Fruit fly (Drosophila melanogaster): ENCODE data around the gene spas.

spas gene

DNA sequence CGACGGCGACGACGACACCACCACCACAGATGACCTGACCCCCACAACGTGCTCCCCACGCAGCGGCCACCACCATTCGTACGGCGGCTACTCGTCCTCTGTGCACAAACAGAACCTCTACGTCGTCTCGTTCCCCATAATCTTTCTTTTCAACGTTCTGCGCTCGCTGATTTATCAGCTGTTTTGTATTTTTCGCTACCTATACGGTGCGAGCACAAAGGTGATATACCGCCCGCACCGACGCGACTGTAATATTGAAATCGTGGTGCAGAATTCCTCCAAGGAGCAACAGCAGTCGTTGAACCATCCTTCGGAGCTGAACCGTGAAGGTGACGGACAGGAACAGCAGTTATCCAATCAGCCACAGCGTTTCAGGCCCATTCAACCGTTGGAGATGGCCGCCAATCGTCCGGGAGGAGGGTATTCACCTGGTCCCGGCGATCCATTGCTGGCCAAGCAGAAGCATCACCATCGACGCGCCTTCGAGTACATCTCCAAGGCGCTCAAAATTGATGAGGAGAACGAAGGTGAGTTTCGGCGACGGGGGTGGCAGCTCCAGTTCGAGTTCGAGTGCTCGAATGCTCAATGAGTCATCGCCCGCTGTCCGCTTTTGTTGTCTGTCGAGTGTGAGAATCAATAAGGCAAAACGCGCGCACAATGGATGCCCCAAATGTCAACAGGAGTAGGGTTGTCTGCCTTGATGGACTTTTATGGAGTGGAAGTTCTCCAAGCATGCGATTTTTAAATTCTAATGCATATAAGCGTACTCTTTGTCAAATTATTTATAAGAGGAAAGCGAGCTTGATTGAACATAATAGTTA, 931 bp downstream of the spas start, which contains the start of gene Miro:
Miro (minus strand) TSS at position 112 of the 821 bp plus-strand sequence.
- TF ChIP-seq CG32264 (GFP tag; optimal IDR thresholded peaks at IDR 0.05) (no peak), brk (GFP tag; optimal IDR thresholded peaks at IDR 0.05) (no peak), fru (GFP tag; optimal IDR thresholded peaks at IDR 0.05) (peak; percentile 25), sv (GFP tag; optimal IDR thresholded peaks at IDR 0.05) (no peak), ey (GFP tag; optimal IDR thresholded peaks at IDR 0.05) (peak; percentile 8), OdsH (GFP tag; optimal IDR thresholded peaks at IDR 0.05) (peak; percentile 68), Dif (GFP tag; optimal IDR thresholded peaks at IDR 0.05; ENCODE audit: partially characterized antibody) (no peak), pan (optimal IDR thresholded peaks at IDR 0.05) (no peak), foxo (GFP tag; optimal IDR thresholded peaks at IDR 0.05) (peak in 1 of 2 experiments; percentile 46), Hr83 (GFP tag; optimal IDR thresholded peaks at IDR 0.05; ENCODE audit: poor library complexity, severe bottlenecking) (peak; percentile 96), Mio (GFP tag; optimal IDR thresholded peaks at IDR 0.05) (no peak), GATAd (GFP tag; optimal IDR thresholded peaks at IDR 0.05) (no peak), Jra (GFP tag; optimal IDR thresholded peaks at IDR 0.05) (peak; percentile 87), Hr78 (GFP tag; optimal IDR thresholded peaks at IDR 0.05) (no peak), Myc (optimal IDR thresholded peaks at IDR 0.05) (no peak), lola (GFP tag; optimal IDR thresholded peaks at IDR 0.05) (no peak), woc (GFP tag; optimal IDR thresholded peaks at IDR 0.05) (no peak), dl (GFP tag; optimal IDR thresholded peaks at IDR 0.05; ENCODE audit: insufficient read depth in 1 of 2, partially characterized antibody in 2 of 2) (no peak), psq (GFP tag; optimal IDR thresholded peaks at IDR 0.05) (peak; percentile 39), dmrt93B (GFP tag; optimal IDR thresholded peaks at IDR 0.05) (no peak), Abd-B (GFP tag; optimal IDR thresholded peaks at IDR 0.05) (no peak), CG9705 (GFP tag; optimal IDR thresholded peaks at IDR 0.05) (no peak), Sp1 (GFP tag; optimal IDR thresholded peaks at IDR 0.05) (peak; percentile 36), dsf (GFP tag; optimal IDR thresholded peaks at IDR 0.05; ENCODE audit: borderline replicate concordance) (no peak), CrebA (GFP tag; optimal IDR thresholded peaks at IDR 0.05; ENCODE audit: borderline replicate concordance) (no peak), Dfd (GFP tag; optimal IDR thresholded peaks at IDR 0.05) (no peak), Rel (GFP tag; optimal IDR thresholded peaks at IDR 0.05) (no peak), Rel (tag; optimal IDR thresholded peaks at IDR 0.05) (no peak), Vsx2 (GFP tag; optimal IDR thresholded peaks at IDR 0.05; ENCODE audit: partially characterized antibody) (no peak), Hnf4 (GFP tag; optimal IDR thresholded peaks at IDR 0.05) (peak; percentile 70), N (GFP tag; optimal IDR thresholded peaks at IDR 0.05) (no peak), jim (GFP tag; optimal IDR thresholded peaks at IDR 0.05) (peak; percentile 73), usp (GFP tag; optimal IDR thresholded peaks at IDR 0.05) (no peak), rgr (GFP tag; optimal IDR thresholded peaks at IDR 0.05) (peak; percentile 72), sage (GFP tag; optimal IDR thresholded peaks at IDR 0.05) (no peak), h (GFP tag; optimal IDR thresholded peaks at IDR 0.05) (peak; percentile 66), tai (GFP tag; optimal IDR thresholded peaks at IDR 0.05) (no peak), br (GFP tag; optimal IDR thresholded peaks at IDR 0.05) (peak; percentile 70), HLH106 (tag; optimal IDR thresholded peaks at IDR 0.05) (no peak)

DNA sequence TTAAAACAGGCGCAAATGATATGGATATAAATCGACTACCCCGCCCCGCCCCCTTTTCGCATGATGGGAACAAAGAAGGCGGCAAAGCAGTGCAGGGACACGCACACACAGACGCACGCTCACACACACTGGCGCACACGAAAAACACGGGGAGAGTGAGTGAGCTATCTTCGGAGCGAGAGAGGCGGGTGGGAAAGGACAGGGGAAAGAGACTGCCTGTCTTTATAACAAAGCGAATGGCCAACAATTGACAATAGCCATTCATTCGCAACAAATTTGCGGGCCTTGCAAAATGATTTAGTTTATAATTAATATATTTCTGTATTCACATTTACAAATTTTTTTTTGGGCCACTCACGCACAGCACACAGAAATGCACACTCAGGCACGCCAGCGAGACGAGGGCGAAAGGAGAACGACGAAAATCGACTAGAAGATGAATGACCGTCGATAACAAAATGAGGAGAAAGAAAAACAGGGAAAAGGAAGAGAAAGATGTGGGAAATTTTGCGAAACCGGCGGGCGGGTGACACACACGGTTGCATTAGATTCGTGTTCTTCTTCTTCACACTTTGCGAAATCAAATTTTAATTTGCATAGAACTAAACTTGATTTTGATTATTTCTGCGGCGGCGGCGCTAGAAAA, 8.7 kb downstream of the spas start:
- TF ChIP-seq Dif (GFP tag; optimal IDR thresholded peaks at IDR 0.05; ENCODE audit: partially characterized antibody) (peak; percentile 77), OdsH (GFP tag; optimal IDR thresholded peaks at IDR 0.05) (no peak), Rel (GFP tag; optimal IDR thresholded peaks at IDR 0.05) (peak; percentile 41), Rel (tag; optimal IDR thresholded peaks at IDR 0.05) (peak; percentile 26), jim (GFP tag; optimal IDR thresholded peaks at IDR 0.05) (no peak), CG32264 (GFP tag; optimal IDR thresholded peaks at IDR 0.05) (peak; percentile 24), Hr83 (GFP tag; optimal IDR thresholded peaks at IDR 0.05; ENCODE audit: poor library complexity, severe bottlenecking) (peak; percentile 64), tai (GFP tag; optimal IDR thresholded peaks at IDR 0.05) (no peak), sage (GFP tag; optimal IDR thresholded peaks at IDR 0.05) (peak; percentile 6), Dfd (GFP tag; optimal IDR thresholded peaks at IDR 0.05) (no peak), Mio (GFP tag; optimal IDR thresholded peaks at IDR 0.05) (no peak), br (GFP tag; optimal IDR thresholded peaks at IDR 0.05) (peak; percentile 0), HLH106 (tag; optimal IDR thresholded peaks at IDR 0.05) (no peak), rgr (GFP tag; optimal IDR thresholded peaks at IDR 0.05) (no peak), usp (GFP tag; optimal IDR thresholded peaks at IDR 0.05) (no peak), woc (GFP tag; optimal IDR thresholded peaks at IDR 0.05) (no peak), CG9705 (GFP tag; optimal IDR thresholded peaks at IDR 0.05) (no peak), psq (GFP tag; optimal IDR thresholded peaks at IDR 0.05) (peak; percentile 97), pan (optimal IDR thresholded peaks at IDR 0.05) (no peak), N (GFP tag; optimal IDR thresholded peaks at IDR 0.05) (peak; percentile 73), dl (GFP tag; optimal IDR thresholded peaks at IDR 0.05; ENCODE audit: insufficient read depth in 1 of 2, partially characterized antibody in 2 of 2) (no peak), CrebA (GFP tag; optimal IDR thresholded peaks at IDR 0.05; ENCODE audit: borderline replicate concordance) (no peak), h (GFP tag; optimal IDR thresholded peaks at IDR 0.05) (peak; percentile 50), fru (GFP tag; optimal IDR thresholded peaks at IDR 0.05) (peak; percentile 17), ey (GFP tag; optimal IDR thresholded peaks at IDR 0.05) (no peak), Hnf4 (GFP tag; optimal IDR thresholded peaks at IDR 0.05) (peak; percentile 10), sv (GFP tag; optimal IDR thresholded peaks at IDR 0.05) (no peak)

Measured in whole organism, wandering third instar larva.